Fruit fly (Drosophila melanogaster): Measurements from ENCODE around the gene Pdhb.

DNA sequence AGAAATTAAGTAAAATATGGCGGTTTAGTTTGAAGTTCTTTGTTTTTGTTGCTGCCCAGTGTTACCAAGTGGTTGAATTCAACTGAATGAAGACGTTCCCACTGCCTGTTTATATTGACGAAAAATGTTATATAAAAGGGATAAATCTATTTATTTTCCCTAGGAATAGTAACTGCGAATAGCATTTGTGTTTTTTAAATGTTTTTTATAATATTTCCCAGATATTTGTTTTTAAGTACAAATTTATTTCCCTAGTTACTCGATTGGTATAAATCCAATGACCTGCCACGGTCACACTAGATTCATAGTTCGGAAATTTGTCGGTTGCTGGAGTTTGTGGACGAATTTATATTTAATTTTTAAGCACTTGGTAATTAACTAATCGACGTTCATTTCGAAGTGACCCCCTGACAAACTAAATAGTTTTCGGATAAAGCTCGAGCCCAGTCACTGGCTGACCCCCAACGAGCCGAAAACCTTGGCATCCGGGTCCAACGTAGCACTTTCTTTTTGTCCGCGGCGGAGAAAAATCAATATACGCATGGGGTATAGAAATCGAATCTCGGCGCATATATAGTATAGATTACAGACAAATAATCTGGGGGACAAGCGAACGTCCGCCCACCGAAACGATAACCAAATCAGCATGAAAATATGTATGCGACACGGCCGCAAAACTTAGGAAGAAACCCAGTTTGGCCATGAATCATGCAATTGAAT is 18.2 kb downstream of the Pdhb start, which contains the start of the genes dgt6 and Vha100-1:
- TF ChIP-seq Sin3A (optimal IDR thresholded peaks at IDR 0.05) = no peak
- TF ChIP-seq Myc (optimal IDR thresholded peaks at IDR 0.05) = no peak
- no peak for TF ChIP-seq ttk (optimal IDR thresholded peaks at IDR 0.05)

All from Kc167 (cell line).